Fruit fly (Drosophila melanogaster) whole organism, prepupa: ENCODE results near the gene RpS20.

Source experiments
- Blimp-1 ChIP-seq: fragments of 200-800 bp; sonication (Bioruptor generic); optimal IDR thresholded peaks from 3 replicates; lab custom pipeline; 2017; ENCODE audit warnings: missing biosample characterization, missing genetic modification characterization, mild to moderate bottlenecking, moderate library complexity, missing genetic modification reagents
- CG10631 ChIP-seq: fragments of 200-800 bp; sonication (Bioruptor generic); optimal IDR thresholded peaks from 2 replicates; lab custom pipeline; 2016; ENCODE audit warnings: missing biosample characterization, missing genetic modification characterization
- CG10669 ChIP-seq: fragments of 200-800 bp; sonication (Bioruptor generic); optimal IDR thresholded peaks from 3 replicates; lab custom pipeline; 2018; ENCODE audit warnings: missing biosample characterization, mild to moderate bottlenecking, missing genetic modification characterization, moderate library complexity
- CG11294 ChIP-seq: fragments of 200-800 bp; sonication (Bioruptor generic); IDR thresholded peaks from 2 replicates; pipeline ENCODE4 v1.3.6; 2022; ENCODE audit warnings: missing biosample characterization, missing genetic modification characterization
- CG11762 ChIP-seq: fragments of 200-800 bp; sonication (Bioruptor generic); optimal IDR thresholded peaks from 3 replicates; lab custom pipeline; 2016; ENCODE audit warnings: missing biosample characterization, missing genetic modification characterization; ENCODE audit not compliant: insufficient read depth
- CG11902 ChIP-seq: fragments of 200-800 bp; sonication (Bioruptor generic); optimal IDR thresholded peaks from 3 replicates; lab custom pipeline; 2016; ENCODE audit warnings: missing biosample characterization, missing genetic modification characterization
- CG15336 ChIP-seq: fragments of 200-800 bp; sonication (Bioruptor generic); IDR thresholded peaks from 2 replicates; pipeline ENCODE4 v1.3.6; 2022; ENCODE audit warnings: missing biosample characterization, missing genetic modification characterization
- CG1621 ChIP-seq: fragments of 200-800 bp; sonication (Bioruptor generic); optimal IDR thresholded peaks from 3 replicates; lab custom pipeline; 2018; ENCODE audit warnings: missing biosample characterization, mild to moderate bottlenecking, missing genetic modification characterization
- CG16779 ChIP-seq: fragments of 200-800 bp; sonication (Bioruptor generic); optimal IDR thresholded peaks from 3 replicates; lab custom pipeline; 2017; ENCODE audit warnings: missing biosample characterization, mild to moderate bottlenecking, missing genetic modification characterization
- CG31627 ChIP-seq: fragments of 200-800 bp; sonication (Bioruptor generic); optimal IDR thresholded peaks from 3 replicates; lab custom pipeline; 2016; ENCODE audit warnings: missing biosample characterization, missing genetic modification characterization
- CG32006 ChIP-seq: fragments of 200-800 bp; sonication (Bioruptor generic); optimal IDR thresholded peaks from 3 replicates; lab custom pipeline; 2017; ENCODE audit warnings: missing biosample characterization, mild to moderate bottlenecking, missing genetic modification characterization
- CG34406 ChIP-seq: fragments of 200-800 bp; sonication (Bioruptor generic); optimal IDR thresholded peaks from 3 replicates; lab custom pipeline; 2016; ENCODE audit warnings: missing biosample characterization, missing genetic modification characterization
- CG3919 ChIP-seq: fragments of 200-800 bp; sonication (Bioruptor generic); optimal IDR thresholded peaks from 3 replicates; lab custom pipeline; 2016; ENCODE audit warnings: missing biosample characterization, missing genetic modification characterization
- CG6163 ChIP-seq: fragments of 200-800 bp; sonication (Bioruptor generic); IDR thresholded peaks from 3 replicates; pipeline ENCODE4 v1.3.6; 2022; ENCODE audit warnings: missing biosample characterization, missing genetic modification characterization
- CG6276 ChIP-seq: fragments of 200-800 bp; sonication (Bioruptor generic); optimal IDR thresholded peaks from 2 replicates; lab custom pipeline; 2017; ENCODE audit warnings: missing biosample characterization, mild to moderate bottlenecking, missing genetic modification characterization
- CG6792 ChIP-seq: fragments of 200-800 bp; sonication (Bioruptor generic); optimal IDR thresholded peaks from 3 replicates; lab custom pipeline; 2016; ENCODE audit warnings: missing biosample characterization, missing genetic modification characterization
- CG6808 ChIP-seq: fragments of 200-800 bp; sonication (Bioruptor generic); optimal IDR thresholded peaks from 3 replicates; lab custom pipeline; 2017; ENCODE audit warnings: missing biosample characterization, missing genetic modification characterization, mild to moderate bottlenecking, moderate library complexity, missing genetic modification reagents
- CG6854 ChIP-seq: fragments of 200-800 bp; sonication (Bioruptor generic); optimal IDR thresholded peaks from 2 replicates; lab custom pipeline; 2017; ENCODE audit warnings: missing biosample characterization, mild to moderate bottlenecking, missing genetic modification characterization
- CG7368 ChIP-seq: fragments of 200-800 bp; sonication (Bioruptor generic); optimal IDR thresholded peaks from 3 replicates; lab custom pipeline; 2016; ENCODE audit warnings: missing biosample characterization, missing genetic modification characterization
- CG8119 ChIP-seq: fragments of 200-800 bp; sonication (Bioruptor generic); IDR thresholded peaks from 3 replicates; pipeline ENCODE4 v1.3.6; 2022; ENCODE audit warnings: missing biosample characterization, missing genetic modification characterization
- CG8319 ChIP-seq: fragments of 200-800 bp; sonication (Bioruptor generic); optimal IDR thresholded peaks from 3 replicates; lab custom pipeline; 2016; ENCODE audit warnings: missing biosample characterization, missing genetic modification characterization
- CG8632 ChIP-seq: fragments of 200-800 bp; sonication (Bioruptor generic); optimal IDR thresholded peaks from 3 replicates; lab custom pipeline; 2016; ENCODE audit warnings: missing biosample characterization, missing genetic modification characterization
- CG9139 ChIP-seq: fragments of 200-800 bp; sonication (Bioruptor generic); optimal IDR thresholded peaks from 3 replicates; lab custom pipeline; 2017; ENCODE audit warnings: missing biosample characterization, mild to moderate bottlenecking, missing genetic modification characterization
- Eip75B ChIP-seq: fragments of 200-800 bp; sonication (Bioruptor generic); optimal IDR thresholded peaks from 3 replicates; lab custom pipeline; 2016; ENCODE audit warnings: missing biosample characterization, missing genetic modification characterization
- Eip78C ChIP-seq: fragments of 200-800 bp; sonication (Bioruptor generic); peaks from one replicate; lab custom pipeline; 2016; ENCODE audit warnings: missing biosample characterization, missing genetic modification characterization
- Eip93F ChIP-seq: fragments of 200-800 bp; sonication (Bioruptor generic); optimal IDR thresholded peaks from 2 replicates; lab custom pipeline; 2016; ENCODE audit warnings: missing biosample characterization, mild to moderate bottlenecking, missing genetic modification characterization
- Ets21C ChIP-seq: fragments of 200-800 bp; sonication (Bioruptor generic); optimal IDR thresholded peaks from 3 replicates; lab custom pipeline; 2016; ENCODE audit warnings: missing biosample characterization, missing genetic modification characterization
- Ets96B ChIP-seq: fragments of 200-800 bp; optimal IDR thresholded peaks from 2 replicates; lab custom pipeline; 2019; ENCODE audit warnings: missing biosample characterization, mild to moderate bottlenecking, missing genetic modification characterization, moderate library complexity
- Hr39 ChIP-seq: fragments of 200-800 bp; sonication (Bioruptor generic); optimal IDR thresholded peaks from 2 replicates; lab custom pipeline; 2016; ENCODE audit warnings: missing biosample characterization, missing genetic modification characterization
- Lpt ChIP-seq: fragments of 200-800 bp; sonication (Bioruptor generic); optimal IDR thresholded peaks from 3 replicates; lab custom pipeline; 2016; ENCODE audit warnings: missing biosample characterization, missing genetic modification characterization
- Met ChIP-seq: fragments of 200-800 bp; sonication (Bioruptor generic); optimal IDR thresholded peaks from 3 replicates; lab custom pipeline; 2016; ENCODE audit warnings: missing biosample characterization, missing genetic modification characterization
- OdsH ChIP-seq: fragments of 200-800 bp; sonication (Bioruptor generic); optimal IDR thresholded peaks from 3 replicates; lab custom pipeline; 2016; ENCODE audit warnings: missing biosample characterization, missing genetic modification characterization
- Smox ChIP-seq: fragments of 200-800 bp; sonication (Bioruptor generic); optimal IDR thresholded peaks from 3 replicates; lab custom pipeline; 2016; ENCODE audit warnings: missing biosample characterization, missing genetic modification characterization
- Sox14 ChIP-seq: fragments of 200-800 bp; sonication (Bioruptor generic); optimal IDR thresholded peaks from 3 replicates; lab custom pipeline; 2016; ENCODE audit warnings: missing biosample characterization, missing genetic modification characterization
- Sox15 ChIP-seq: fragments of 200-800 bp; sonication (Bioruptor generic); optimal IDR thresholded peaks from 3 replicates; lab custom pipeline; 2016; ENCODE audit warnings: missing biosample characterization, missing genetic modification characterization
- achi ChIP-seq: fragments of 200-800 bp; sonication (Bioruptor generic); optimal IDR thresholded peaks from 3 replicates; lab custom pipeline; 2016; ENCODE audit warnings: missing biosample characterization, missing genetic modification characterization
- acj6 ChIP-seq: fragments of 200-800 bp; sonication (Bioruptor generic); optimal IDR thresholded peaks from 3 replicates; lab custom pipeline; 2016; ENCODE audit warnings: missing biosample characterization, missing genetic modification characterization
- cyc ChIP-seq: fragments of 200-800 bp; sonication (Bioruptor generic); optimal IDR thresholded peaks from 3 replicates; lab custom pipeline; 2016; ENCODE audit warnings: missing biosample characterization, missing genetic modification characterization
- dac ChIP-seq: fragments of 200-800 bp; sonication (Bioruptor generic); optimal IDR thresholded peaks from 2 replicates; lab custom pipeline; 2017; ENCODE audit warnings: missing biosample characterization, mild to moderate bottlenecking, missing genetic modification characterization
- eg ChIP-seq: fragments of 200-800 bp; sonication (Bioruptor generic); IDR thresholded peaks from 3 replicates; pipeline ENCODE4 v1.3.6; 2022; ENCODE audit warnings: missing biosample characterization, missing genetic modification characterization
- fd59A ChIP-seq: fragments of 200-800 bp; sonication (Bioruptor generic); optimal IDR thresholded peaks from 2 replicates; lab custom pipeline; 2017; ENCODE audit warnings: missing biosample characterization, mild to moderate bottlenecking, missing genetic modification characterization, missing genetic modification reagents
- fkh ChIP-seq: fragments of 200-800 bp; sonication (Bioruptor generic); optimal IDR thresholded peaks from 3 replicates; lab custom pipeline; 2017; ENCODE audit warnings: missing biosample characterization, mild to moderate bottlenecking, missing genetic modification characterization, moderate library complexity
- lz ChIP-seq: fragments of 200-800 bp; sonication (Bioruptor generic); optimal IDR thresholded peaks from 3 replicates; lab custom pipeline; 2016; ENCODE audit warnings: missing biosample characterization, missing genetic modification characterization
- net ChIP-seq: fragments of 200-800 bp; sonication (Bioruptor generic); optimal IDR thresholded peaks from 3 replicates; lab custom pipeline; 2016; ENCODE audit warnings: missing biosample characterization, missing genetic modification characterization
- spab ChIP-seq: fragments of 200-800 bp; sonication (Bioruptor generic); optimal IDR thresholded peaks from 2 replicates; lab custom pipeline; 2017; ENCODE audit warnings: missing biosample characterization, mild to moderate bottlenecking, missing genetic modification characterization, missing genetic modification reagents
- topi ChIP-seq: fragments of 200-800 bp; sonication (Bioruptor generic); optimal IDR thresholded peaks from 3 replicates; lab custom pipeline; 2016; ENCODE audit warnings: missing biosample characterization, missing genetic modification characterization

The RpS20 gene

DNA sequence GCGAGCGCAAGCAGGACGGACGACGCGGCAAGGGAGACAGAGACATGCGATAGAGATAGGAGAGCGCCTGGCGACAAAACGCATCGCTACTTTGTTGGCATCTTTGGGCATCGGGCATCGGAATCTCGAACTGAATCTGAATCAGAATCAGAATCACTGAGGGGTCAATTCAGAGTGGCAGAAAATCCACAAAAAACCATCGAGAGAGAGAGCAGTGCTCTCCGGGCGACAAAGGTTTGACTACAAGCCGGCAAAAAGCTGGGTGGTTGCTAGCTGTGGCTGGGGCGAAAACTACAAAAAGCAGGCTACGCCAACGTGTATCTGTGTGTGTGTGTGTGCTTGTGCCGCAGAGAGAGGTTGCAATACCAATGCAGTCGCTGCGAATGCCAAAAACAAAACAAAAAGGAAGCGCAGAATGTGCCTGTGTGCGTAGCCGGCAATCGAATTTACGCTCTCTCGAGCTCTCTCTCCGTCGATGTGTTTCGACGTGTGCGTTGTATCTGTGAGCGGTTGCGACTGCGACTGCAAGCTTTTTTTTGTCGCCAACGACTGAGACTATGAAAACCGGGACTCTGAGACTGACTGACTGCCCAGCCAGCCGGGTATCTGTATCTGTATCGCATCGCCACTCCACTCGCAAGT lies 43.6 kb upstream of the RpS20 start (continued):
- TF ChIP-seq acj6 (GFP tag; lab: Kevin White, UChicago) (peak; percentile 16), CG11902 (GFP tag; lab: Kevin White, UChicago) (no peak), cyc (peak; percentile 17), Sox14 (GFP tag; lab: Kevin White, UChicago) (peak; percentile 71), CG15336 (peak; percentile 98), CG6792 (GFP tag; lab: Kevin White, UChicago) (peak; percentile 80), Lpt (GFP tag; lab: Kevin White, UChicago) (peak; percentile 90), dac (GFP tag; lab: Kevin White, UChicago) (peak; percentile 79), fd59A (GFP tag; lab: Kevin White, UChicago) (peak; percentile 83), Hr39 (no peak), CG10669 (GFP tag; lab: Kevin White, UChicago) (peak; percentile 88), CG6808 (GFP tag; lab: Kevin White, UChicago) (peak; percentile 95), CG8632 (GFP tag; lab: Kevin White, UChicago) (peak; percentile 89), lz (GFP tag; lab: Kevin White, UChicago) (peak; percentile 37), CG3919 (peak; percentile 87), Ets96B (tag; lab: Kevin White, UChicago) (peak; percentile 95), CG7368 (GFP tag; lab: Kevin White, UChicago) (peak; percentile 88), CG8119 (peak; percentile 98), Eip93F (GFP tag; lab: Kevin White, UChicago) (peak; percentile 97), Smox (GFP tag; lab: Kevin White, UChicago) (peak; percentile 54), fkh (no peak), CG16779 (tag; lab: Kevin White, UChicago) (peak; percentile 97), CG6163 (GFP tag; lab: Robert Waterston, UW) (peak; percentile 99), CG10631 (GFP tag; lab: Kevin White, UChicago) (no peak), Blimp-1 (GFP tag; lab: Kevin White, UChicago) (peak; percentile 73), CG6854 (GFP tag; lab: Kevin White, UChicago) (peak; percentile 97), CG32006 (peak; percentile 79)

DNA sequence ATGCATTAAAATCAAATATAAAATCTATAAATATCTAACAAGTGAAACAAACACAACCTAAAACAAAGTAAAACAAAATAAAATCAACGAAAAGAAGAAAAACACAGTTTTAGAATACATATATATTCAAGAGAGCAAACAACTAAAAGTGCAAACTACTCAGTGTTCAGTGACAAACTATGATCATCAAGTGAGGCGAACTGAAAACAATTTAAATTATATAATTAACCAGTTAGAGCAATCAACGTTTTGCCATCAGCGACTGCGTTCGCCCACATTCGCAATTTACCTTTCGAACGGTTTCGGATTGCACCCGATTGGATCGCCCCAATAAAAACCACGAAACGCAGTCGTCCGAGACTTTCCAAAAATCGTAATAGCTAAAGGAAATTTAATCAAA lies 42.4 kb upstream of the RpS20 start:
- TF ChIP-seq CG10631 (GFP tag; lab: Kevin White, UChicago) (no peak), OdsH (GFP tag; lab: Kevin White, UChicago) (no peak), CG11762 (GFP tag; lab: Kevin White, UChicago) (no peak), CG1621 (tag; lab: Kevin White, UChicago) (no peak), CG11902 (GFP tag; lab: Kevin White, UChicago) (no peak), Sox15 (GFP tag; lab: Kevin White, UChicago) (no peak), Met (no peak), achi (no peak), CG31627 (GFP tag; lab: Kevin White, UChicago) (no peak), Ets21C (GFP tag; lab: Kevin White, UChicago) (no peak), Smox (GFP tag; lab: Kevin White, UChicago) (no peak), CG8319 (GFP tag; lab: Kevin White, UChicago) (no peak), cyc (no peak), CG9139 (GFP tag; lab: Kevin White, UChicago) (no peak), Hr39 (no peak), CG8119 (no peak), Blimp-1 (GFP tag; lab: Kevin White, UChicago) (no peak), acj6 (GFP tag; lab: Kevin White, UChicago) (no peak), net (no peak)

DNA sequence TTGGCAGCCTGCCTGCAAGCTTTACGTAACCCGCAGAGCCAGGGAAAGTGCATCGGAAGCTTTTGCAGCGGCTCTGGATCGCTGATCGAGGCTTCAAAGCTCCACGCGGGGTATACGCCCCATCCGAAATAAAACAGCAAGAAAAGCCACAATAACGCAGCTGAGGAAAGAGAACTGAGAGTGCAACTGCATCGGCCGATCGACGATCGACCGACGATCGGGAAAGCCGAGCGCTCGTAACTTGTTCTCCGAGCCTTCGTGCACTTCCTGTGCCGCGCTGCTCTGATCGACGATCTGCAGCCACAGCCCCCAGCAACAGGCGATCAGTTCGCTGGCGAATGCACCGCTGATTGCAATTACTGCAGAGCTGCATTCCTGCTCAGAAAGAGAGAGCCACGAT lies 42.0 kb upstream of the RpS20 start:
- TF ChIP-seq CG1621 (tag; lab: Kevin White, UChicago) (peak; percentile 62), CG11902 (GFP tag; lab: Kevin White, UChicago) (no peak), CG8119 (peak; percentile 80; the same call in 2 of the 3 replicates), CG11294 (GFP tag; lab: Robert Waterston, UW) (peak; percentile 51; the same call in 1 of the 2 replicates), CG6276 (GFP tag; lab: Kevin White, UChicago) (peak; percentile 67), Hr39 (no peak), CG11762 (GFP tag; lab: Kevin White, UChicago) (no peak), CG34406 (GFP tag; lab: Kevin White, UChicago) (peak; percentile 49), acj6 (GFP tag; lab: Kevin White, UChicago) (no peak), CG6854 (GFP tag; lab: Kevin White, UChicago) (peak; percentile 90), CG7368 (GFP tag; lab: Kevin White, UChicago) (peak; percentile 65), CG9139 (GFP tag; lab: Kevin White, UChicago) (peak; percentile 84), topi (GFP tag; lab: Kevin White, UChicago) (peak; percentile 34), cyc (no peak), Eip78C (peak; percentile 91), Lpt (GFP tag; lab: Kevin White, UChicago) (peak; percentile 66), Eip75B (GFP tag; lab: Kevin White, UChicago) (peak; percentile 61), spab (GFP tag; lab: Kevin White, UChicago) (peak; percentile 67), eg (peak; percentile 79; the same call in 2 of the 3 replicates)
